Worm (Caenorhabditis elegans): ENCODE data around the gene ctsa-4.1.

ctsa-4.1 gene

ce11 chrII:6331222-6331830 lies 35.5 kb upstream of the ctsa-4.1 start, which contains the start of gene set-4:
Gene set-4 (minus strand): TSS chrII:6331341.
- TF ChIP-seq rnt-1 (tag; optimal IDR thresholded peaks at IDR 0.05) (peak; percentile 96), hpl-2 (GFP tag; optimal IDR thresholded peaks at IDR 0.05) (peak; percentile 87), nhr-77 (tag; optimal IDR thresholded peaks at IDR 0.05) (peak; percentile 92), Y116A8C.19 (tag; optimal IDR thresholded peaks at IDR 0.05; ENCODE audit: borderline replicate concordance) (no peak), egl-27 (tag; optimal IDR thresholded peaks at IDR 0.05) (peak; percentile 46 to 64), dsc-1 (tag; optimal IDR thresholded peaks at IDR 0.05) (peak; percentile 95), swsn-7 (tag; optimal IDR thresholded peaks at IDR 0.05) (peak; percentile 96), ama-1 (optimal IDR thresholded peaks at IDR 0.05) (peak; percentile 32), irx-1 (tag; optimal IDR thresholded peaks at IDR 0.05) (peak; percentile 92), lir-3 (tag; optimal IDR thresholded peaks at IDR 0.05; ENCODE audit: poor library complexity) (peak; percentile 71), nhr-12 (tag; optimal IDR thresholded peaks at IDR 0.05) (no peak), fkh-4 (tag; optimal IDR thresholded peaks at IDR 0.05; ENCODE audit: borderline replicate concordance) (peak; percentile 33), mef-2 (tag; optimal IDR thresholded peaks at IDR 0.05) (peak; percentile 71), fos-1 (tag; optimal IDR thresholded peaks at IDR 0.05) (peak; percentile 95), C04F5.9 (tag; optimal IDR thresholded peaks at IDR 0.05) (peak; percentile 82), nhr-76 (tag; optimal IDR thresholded peaks at IDR 0.05) (no peak), ztf-4 (tag; optimal IDR thresholded peaks at IDR 0.05) (peak; percentile 87), nhr-28 (tag; optimal IDR thresholded peaks at IDR 0.05) (no peak), nhr-90 (tag; optimal IDR thresholded peaks at IDR 0.05; ENCODE audit: poor library complexity) (peak; percentile 93), blmp-1 (tag; optimal IDR thresholded peaks at IDR 0.05) (peak; percentile 56), mab-9 (GFP tag; IDR thresholded peaks at IDR 0.05) (peak; percentile 71), F16B12.6 (tag; optimal IDR thresholded peaks at IDR 0.05) (peak; percentile 73), zag-1 (tag; optimal IDR thresholded peaks at IDR 0.05) (no peak), unc-130 (tag; optimal IDR thresholded peaks at IDR 0.05) (peak; percentile 90), nhr-85 (tag) (peak; percentile 97), nhr-11 (tag; optimal IDR thresholded peaks at IDR 0.05) (peak; percentile 71), unc-30 (tag; optimal IDR thresholded peaks at IDR 0.05) (no peak), lin-15B (tag; optimal IDR thresholded peaks at IDR 0.05) (peak; percentile 76), mep-1 (tag; optimal IDR thresholded peaks at IDR 0.05) (peak; percentile 97), fkh-10 (GFP tag; optimal IDR thresholded peaks at IDR 0.05) (peak; percentile 91), snu-23 (GFP tag; optimal IDR thresholded peaks at IDR 0.05) (peak; percentile 97), lsy-2 (tag; optimal IDR thresholded peaks at IDR 0.05) (peak; percentile 94 to 95), tbx-2 (tag; optimal IDR thresholded peaks at IDR 0.05) (peak; percentile 95), sup-37 (GFP tag; optimal IDR thresholded peaks at IDR 0.05) (peak; percentile 71), hlh-17 (GFP tag; optimal IDR thresholded peaks at IDR 0.05; ENCODE audit: borderline replicate concordance) (no peak), zip-4 (GFP tag; optimal IDR thresholded peaks at IDR 0.05) (peak; percentile 70), unc-98 (GFP tag; IDR thresholded peaks at IDR 0.05) (no peak), nhr-19 (GFP tag; conservative IDR thresholded peaks at IDR 0.05) (peak; percentile 92), sptf-1 (tag; optimal IDR thresholded peaks at IDR 0.05) (no peak), snpc-4 (tag; optimal IDR thresholded peaks at IDR 0.05) (peak; percentile 88), nhr-47 (tag; optimal IDR thresholded peaks at IDR 0.05) (peak; percentile 96), C34B4.2 (tag; optimal IDR thresholded peaks at IDR 0.05) (peak; percentile 23), ceh-82 (tag; optimal IDR thresholded peaks at IDR 0.05) (peak; percentile 85 to 96 (median 92)), vab-15 (tag; optimal IDR thresholded peaks at IDR 0.05) (no peak), aha-1 (tag; optimal IDR thresholded peaks at IDR 0.05) (peak; percentile 81), efl-1 (optimal IDR thresholded peaks at IDR 0.05) (peak; percentile 91 to 92), efl-1 (GFP tag; optimal IDR thresholded peaks at IDR 0.05 in 1 of 2) (peak; percentile 84 to 98), pag-3 (tag; optimal IDR thresholded peaks at IDR 0.05; ENCODE audit: borderline replicate concordance, insufficient read depth) (no peak), ztf-11 (tag; optimal IDR thresholded peaks at IDR 0.05) (peak in 1 of 2 experiments; percentile 84), nhr-71 (tag; optimal IDR thresholded peaks at IDR 0.05) (peak; percentile 97), ces-1 (GFP tag; optimal IDR thresholded peaks at IDR 0.05) (no peak), lin-14 (GFP tag; optimal IDR thresholded peaks at IDR 0.05) (peak; percentile 98), lin-35 (GFP tag; optimal IDR thresholded peaks at IDR 0.05) (peak; percentile 91 to 94)
